Worm (Caenorhabditis elegans) whole organism, L1 larva: ENCODE data around the gene Y48A6B.14.

Experiments used
- C04F5.9 ChIP-seq: sonication (generic microtip); optimal IDR thresholded peaks from 2 replicates; lab custom pipeline; 2016; ENCODE audit warnings: missing genetic modification characterization, missing compliant biosample characterization
- C16A3.4 ChIP-seq: fragments of 150-350 bp; optimal IDR thresholded peaks from 2 replicates; lab custom pipeline; 2014; ENCODE audit warnings: missing biosample characterization, missing genetic modification characterization
- Y116A8C.19 ChIP-seq: sonication (generic microtip); optimal IDR thresholded peaks from 2 replicates; lab custom pipeline; 2016; ENCODE audit warnings: missing compliant biosample characterization, missing genetic modification characterization, borderline replicate concordance
- aha-1 ChIP-seq: fragments of 150-350 bp; optimal IDR thresholded peaks from 2 replicates; lab custom pipeline; 2014; ENCODE audit warnings: missing biosample characterization, missing genetic modification characterization
- aly-2 ChIP-seq: fragments of 150-350 bp; optimal IDR thresholded peaks from 2 replicates; lab custom pipeline; 2014; ENCODE audit warnings: missing biosample characterization, missing genetic modification characterization
- ama-1 ChIP-seq: fragments of 150-350 bp; optimal IDR thresholded peaks from 2 replicates; lab custom pipeline; 2014
- blmp-1 ChIP-seq: fragments of 150-350 bp; optimal IDR thresholded peaks from 2 replicates; lab custom pipeline; 2014; ENCODE audit warnings: missing biosample characterization, missing genetic modification characterization
- ceh-82 ChIP-seq, 3 experiments: fragments of 150-350 bp in 1 of 3; sonication (generic microtip) in 2 of 3; optimal IDR thresholded peaks; 2 replicates each; lab custom pipeline; 2014 to 2017; ENCODE audit warnings: missing biosample characterization in 3 of 3, missing genetic modification characterization in 3 of 3
- dpl-1 ChIP-seq, 3 experiments: fragments of 150-350 bp in 2 of 3; sonication (generic microtip) in 1 of 3; optimal IDR thresholded peaks; 2 replicates each; lab custom pipeline; 2014 to 2017; ENCODE audit warnings: missing biosample characterization in 3 of 3, missing genetic modification characterization in 3 of 3, missing genetic modification reagents in 3 of 3
- dsc-1 ChIP-seq: sonication (generic microtip); optimal IDR thresholded peaks from 2 replicates; lab custom pipeline; 2016; ENCODE audit warnings: mild to moderate bottlenecking, missing genetic modification characterization, missing compliant biosample characterization
- efl-1 ChIP-seq, 4 experiments: fragments of 150-350 bp; optimal IDR thresholded peaks in 3 of 4; peaks in 1 of 4; 1 replicate in 1 of 4; 2 replicates in 3 of 4; lab custom pipeline; 2014; ENCODE audit warnings: missing biosample characterization in 2 of 4, missing genetic modification characterization in 2 of 4, missing genetic modification reagents in 2 of 4
- egl-13 ChIP-seq: sonication (generic microtip); optimal IDR thresholded peaks from 2 replicates; lab custom pipeline; 2016; ENCODE audit warnings: missing genotype, missing genetic modification reagents, missing genetic modification characterization, missing compliant biosample characterization
- elt-2 ChIP-seq: sonication (generic microtip); optimal IDR thresholded peaks from 2 replicates; lab custom pipeline; 2016; ENCODE audit warnings: missing genetic modification characterization, mild to moderate bottlenecking, inconsistent platforms, missing compliant biosample characterization, missing genetic modification reagents
- elt-3 ChIP-seq, 6 experiments: fragments of 150-350 bp in 1 of 6; sonication (generic microtip); optimal IDR thresholded peaks; 2 replicates each; lab custom pipeline; 2017 to 2018; ENCODE audit warnings: missing biosample characterization in 6 of 6, missing genetic modification characterization in 6 of 6, inconsistent platforms in 1 of 6
- grh-1 ChIP-seq: fragments of 200-800 bp; sonication (Bioruptor generic); IDR thresholded peaks from 2 replicates; pipeline ENCODE4 v1.3.6; 2022; ENCODE audit warnings: missing genetic modification reagents, missing genetic modification characterization, missing compliant biosample characterization
- hlh-17 ChIP-seq: fragments of 200-800 bp; sonication (Bioruptor generic); optimal IDR thresholded peaks from 2 replicates; lab custom pipeline; 2018; ENCODE audit warnings: missing genetic modification characterization, mild to moderate bottlenecking, missing compliant biosample characterization, moderate library complexity, borderline replicate concordance
- hpl-2 ChIP-seq: fragments of 150-350 bp; optimal IDR thresholded peaks from 2 replicates; lab custom pipeline; 2014; ENCODE audit warnings: missing biosample characterization, missing genetic modification reagents, missing genetic modification characterization
- lin-13 ChIP-seq: fragments of 150-350 bp; optimal IDR thresholded peaks from 2 replicates; lab custom pipeline; 2014; ENCODE audit warnings: missing biosample characterization, missing genetic modification reagents, missing genetic modification characterization
- lin-14 ChIP-seq: fragments of 200-800 bp; sonication (Bioruptor generic); optimal IDR thresholded peaks from 2 replicates; lab custom pipeline; 2018; ENCODE audit warnings: mild to moderate bottlenecking, missing genetic modification characterization, moderate library complexity, missing compliant biosample characterization
- lir-3 ChIP-seq: sonication (generic microtip); optimal IDR thresholded peaks from 2 replicates; lab custom pipeline; 2016; ENCODE audit warnings: mild to moderate bottlenecking, missing genetic modification characterization, moderate library complexity, missing compliant biosample characterization; ENCODE audit not compliant: poor library complexity
- mef-2 ChIP-seq: fragments of 150-350 bp; optimal IDR thresholded peaks from 2 replicates; lab custom pipeline; 2014; ENCODE audit warnings: missing biosample characterization, missing genetic modification characterization
- nhr-11 ChIP-seq: fragments of 150-350 bp; optimal IDR thresholded peaks from 2 replicates; lab custom pipeline; 2014; ENCODE audit warnings: missing biosample characterization, missing genetic modification characterization
- nhr-19 ChIP-seq: fragments of 200-800 bp; sonication (Bioruptor generic); conservative IDR thresholded peaks from 2 replicates; pipeline ENCODE4 v1.3.6; 2022; ENCODE audit warnings: missing genetic modification characterization, missing compliant biosample characterization
- nhr-47 ChIP-seq: sonication (generic microtip); optimal IDR thresholded peaks from 2 replicates; lab custom pipeline; 2016; ENCODE audit warnings: mild to moderate bottlenecking, missing genetic modification characterization, moderate library complexity, missing compliant biosample characterization
- nhr-77 ChIP-seq: fragments of 150-350 bp; optimal IDR thresholded peaks from 2 replicates; lab custom pipeline; 2014; ENCODE audit warnings: missing biosample characterization, missing genetic modification characterization
- nhr-84 ChIP-seq: sonication (generic microtip); optimal IDR thresholded peaks from 2 replicates; lab custom pipeline; 2017; ENCODE audit warnings: missing biosample characterization, missing genetic modification characterization
- nhr-85 ChIP-seq: sonication (generic microtip); peaks from one replicate; lab custom pipeline; 2016; ENCODE audit warnings: missing genetic modification characterization, inconsistent platforms, missing compliant biosample characterization
- nhr-90 ChIP-seq: sonication (generic microtip); optimal IDR thresholded peaks from 2 replicates; lab custom pipeline; 2016; ENCODE audit warnings: mild to moderate bottlenecking, missing genetic modification characterization, missing compliant biosample characterization; ENCODE audit not compliant: poor library complexity
- pag-3 ChIP-seq: sonication (generic microtip); optimal IDR thresholded peaks from 2 replicates; lab custom pipeline; 2017; ENCODE audit warnings: missing genetic modification characterization, mild to moderate bottlenecking, missing compliant biosample characterization, antibody characterized with exemption, borderline replicate concordance; ENCODE audit not compliant: insufficient read depth
- snpc-4 ChIP-seq: fragments of 150-350 bp; optimal IDR thresholded peaks from 2 replicates; lab custom pipeline; 2014; ENCODE audit warnings: missing biosample characterization, missing genetic modification characterization
- snu-23 ChIP-seq: sonication (generic microtip); optimal IDR thresholded peaks from 2 replicates; lab custom pipeline; 2016; ENCODE audit warnings: missing genetic modification characterization, missing compliant biosample characterization
- sox-4 ChIP-seq: sonication (generic microtip); optimal IDR thresholded peaks from 2 replicates; lab custom pipeline; 2016; ENCODE audit warnings: missing genetic modification characterization, missing compliant biosample characterization
- swsn-7 ChIP-seq: sonication (generic microtip); optimal IDR thresholded peaks from 2 replicates; lab custom pipeline; 2016; ENCODE audit warnings: missing genetic modification characterization, missing compliant biosample characterization
- tlp-1 ChIP-seq: fragments of 150-350 bp; optimal IDR thresholded peaks from 2 replicates; lab custom pipeline; 2014; ENCODE audit warnings: missing biosample characterization, missing genetic modification characterization
- unc-30 ChIP-seq: sonication (generic microtip); optimal IDR thresholded peaks from 2 replicates; lab custom pipeline; 2017; ENCODE audit warnings: missing biosample characterization, missing genetic modification characterization
- unc-98 ChIP-seq: fragments of 200-800 bp; sonication (Bioruptor generic); IDR thresholded peaks from 2 replicates; pipeline ENCODE4 v1.3.6; 2022; ENCODE audit warnings: missing genetic modification characterization, missing compliant biosample characterization
- xbp-1 ChIP-seq: sonication (generic microtip); optimal IDR thresholded peaks from 2 replicates; lab custom pipeline; 2016; ENCODE audit warnings: missing genetic modification characterization, missing compliant biosample characterization
- zag-1 ChIP-seq: fragments of 150-350 bp; optimal IDR thresholded peaks from 2 replicates; lab custom pipeline; 2014; ENCODE audit warnings: missing biosample characterization, missing genetic modification characterization
- zip-4 ChIP-seq: fragments of 200-800 bp; sonication (Bioruptor generic); optimal IDR thresholded peaks from 2 replicates; lab custom pipeline; 2018; ENCODE audit warnings: mild to moderate bottlenecking, missing genetic modification characterization, moderate library complexity, missing compliant biosample characterization

Gene Y48A6B.14

DNA sequence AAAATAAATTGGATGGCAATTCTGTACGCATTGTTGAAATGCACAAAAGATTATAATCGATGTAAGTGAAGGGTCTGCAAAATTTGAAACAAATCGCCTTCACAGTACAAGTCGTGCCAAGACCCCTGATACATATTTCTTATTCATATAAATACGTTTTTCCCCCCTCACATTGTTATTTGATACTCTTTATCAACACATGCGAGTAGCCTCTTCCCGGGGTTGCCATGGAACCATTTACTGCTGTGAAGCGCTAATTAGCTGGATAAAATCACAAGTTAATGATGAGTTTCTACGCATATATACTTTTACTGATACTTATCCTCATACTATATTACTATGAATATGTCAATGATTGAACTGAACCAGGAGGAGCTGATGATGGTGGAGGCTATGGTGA, at the start of gene Y48A6B.14:
Gene Y48A6B.14, plus strand, starts transcription at position 301 of the 400 bp plus-strand sequence.
- no peak for TF ChIP-seq unc-30
- no peak for TF ChIP-seq efl-1 (optimal IDR thresholded peaks at IDR 0.05; lab: Kevin White, UChicago)
- TF ChIP-seq efl-1 (GFP tag; optimal IDR thresholded peaks at IDR 0.05 in 1 of 2; lab: Kevin White, UChicago): peak in 1 of 2 experiments; percentile 56

DNA sequence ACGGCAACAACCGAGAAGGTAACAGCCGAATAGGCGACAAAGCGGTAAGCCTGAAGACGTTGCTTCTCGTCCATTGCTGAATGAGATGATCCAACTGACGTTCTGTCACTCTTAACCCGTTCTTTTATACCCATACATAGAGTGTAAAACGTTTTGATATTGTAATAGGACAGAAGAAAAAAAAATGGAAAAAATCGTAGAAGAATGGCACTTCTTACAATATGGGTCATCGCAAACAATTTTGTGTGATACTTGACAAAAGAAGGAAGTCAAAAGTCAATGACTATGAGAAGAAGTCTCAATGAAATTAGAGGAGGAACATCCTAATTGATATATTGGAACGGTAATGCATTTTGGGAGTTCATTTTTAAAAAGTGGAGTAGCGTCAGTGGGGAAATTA, 48.3 kb upstream of the Y48A6B.14 start, which contains the start of gene col-92:
Gene col-92, minus strand, starts transcription at position 101 of the 400 bp plus-strand sequence.
- TF ChIP-seq swsn-7 (tag; lab: Kevin White, UChicago): no peak

DNA sequence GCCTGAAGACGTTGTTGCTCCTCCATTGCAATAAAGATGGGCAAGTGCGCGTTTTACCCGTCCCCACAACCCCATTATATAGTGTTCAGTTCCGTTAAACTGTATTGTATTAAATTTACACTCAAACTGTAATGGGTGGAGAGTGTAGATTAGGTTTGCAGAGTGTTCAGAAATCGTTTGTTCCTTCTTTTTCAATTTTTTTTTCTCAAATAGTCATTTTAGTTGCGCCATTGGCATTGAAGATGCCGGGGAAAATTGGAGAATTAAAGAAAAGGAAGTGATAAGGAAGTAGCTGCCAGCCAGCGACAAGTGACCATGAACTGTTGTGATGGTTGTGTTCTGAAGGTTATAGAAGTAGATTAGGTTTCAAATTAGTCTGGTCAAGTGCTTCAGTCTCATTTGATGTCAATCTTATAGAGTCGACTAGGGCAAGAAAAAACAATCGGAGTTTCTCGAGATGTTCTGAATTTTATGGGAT, 45.8 kb upstream of the Y48A6B.14 start, which contains the start of gene col-93:
Gene col-93, minus strand, starts transcription at position 51 of the 478 bp plus-strand sequence.
- TF ChIP-seq nhr-90: no peak
- peak; percentile 79 for TF ChIP-seq nhr-85 (tag; lab: Kevin White, UChicago)
- TF ChIP-seq elt-3 (tag; optimal IDR thresholded peaks at IDR 0.05; lab: Kevin White, UChicago): peak in 1 of 6 experiments; percentile 28
- peak; percentile 86 for TF ChIP-seq pag-3
- no peak for TF ChIP-seq sox-4 (tag; lab: Kevin White, UChicago)

DNA sequence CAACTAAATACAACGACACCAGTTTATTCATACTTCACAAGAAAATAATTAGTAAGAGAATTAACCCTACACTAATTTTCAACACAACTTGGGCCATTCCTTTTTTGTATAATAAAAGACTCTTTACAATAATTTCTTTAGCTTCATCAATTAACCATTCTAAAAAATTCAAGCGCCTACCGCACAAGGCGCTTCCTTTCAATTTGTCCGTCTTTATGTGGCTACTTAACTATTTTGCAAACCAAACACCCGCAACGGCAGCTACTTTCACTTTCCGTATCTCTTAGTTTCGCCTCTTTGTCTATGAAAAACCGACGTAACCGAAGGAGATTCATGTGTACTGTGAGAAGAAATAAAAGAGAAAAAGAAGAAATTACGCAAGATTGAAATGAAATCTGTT, 45.0 kb upstream of the Y48A6B.14 start:
- TF ChIP-seq nhr-47 (tag; lab: Kevin White, UChicago) (peak; percentile 2), nhr-85 (tag; lab: Kevin White, UChicago) (peak; percentile 30), blmp-1 (peak; percentile 57)
- TF ChIP-seq, all 84 proteins: peak for 3; not testable (repeated sequence) for 81

DNA sequence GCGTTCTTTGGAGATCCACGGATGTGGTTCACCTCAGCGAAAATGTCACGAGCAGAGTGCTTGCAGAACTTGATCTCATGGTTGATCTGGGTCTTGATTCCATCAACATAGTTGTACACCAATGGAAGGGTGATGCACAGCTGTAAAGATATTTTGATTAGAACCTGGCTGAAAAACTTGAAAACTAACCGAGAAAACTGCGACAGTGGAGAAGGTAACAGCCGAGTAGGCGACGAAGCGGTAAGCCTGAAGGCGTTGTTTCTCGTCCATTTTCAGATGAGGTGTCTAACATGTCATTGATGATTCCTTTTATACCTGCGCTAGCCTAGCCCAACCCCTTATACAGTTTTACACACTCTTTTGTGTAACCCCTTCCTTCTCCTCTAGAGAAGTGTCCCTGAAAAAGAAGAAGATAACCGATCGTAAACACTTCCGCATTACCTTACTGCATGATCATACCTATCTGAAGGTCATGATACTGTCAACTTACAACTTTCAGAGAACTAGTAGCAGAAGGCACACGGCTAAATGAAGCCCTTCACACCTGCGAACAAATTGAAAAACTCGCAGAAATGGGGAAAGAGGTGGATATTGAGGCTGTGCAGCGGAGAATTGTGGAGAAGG, 43.7 kb upstream of the Y48A6B.14 start, which contains the start of gene col-94:
Gene col-94, minus strand, starts transcription at position 313 of the 624 bp plus-strand sequence.
- TF ChIP-seq tlp-1 (tag; lab: Kevin White, UChicago) (no peak), egl-13 (tag; lab: Kevin White, UChicago) (no peak), nhr-11 (tag; lab: Kevin White, UChicago) (no peak), nhr-47 (tag; lab: Kevin White, UChicago) (no peak), nhr-19 (0 out of 2 replicates have a peak, but pooled peaks have one; percentile 5), nhr-85 (tag; lab: Kevin White, UChicago) (peak; percentile 63), xbp-1 (no peak), mef-2 (tag; lab: Kevin White, UChicago) (no peak), dpl-1 (GFP tag; optimal IDR thresholded peaks at IDR 0.05; lab: Kevin White, UChicago) (no peak), snu-23 (peak; percentile 26), aha-1 (tag; lab: Kevin White, UChicago) (no peak), grh-1 (GFP tag; lab: Robert Waterston, UW) (no peak), dsc-1 (tag; lab: Kevin White, UChicago) (no peak), Y116A8C.19 (no peak), lin-14 (peak; percentile 51), nhr-90 (no peak)
- TF ChIP-seq, all 84 proteins: peak for 4

DNA sequence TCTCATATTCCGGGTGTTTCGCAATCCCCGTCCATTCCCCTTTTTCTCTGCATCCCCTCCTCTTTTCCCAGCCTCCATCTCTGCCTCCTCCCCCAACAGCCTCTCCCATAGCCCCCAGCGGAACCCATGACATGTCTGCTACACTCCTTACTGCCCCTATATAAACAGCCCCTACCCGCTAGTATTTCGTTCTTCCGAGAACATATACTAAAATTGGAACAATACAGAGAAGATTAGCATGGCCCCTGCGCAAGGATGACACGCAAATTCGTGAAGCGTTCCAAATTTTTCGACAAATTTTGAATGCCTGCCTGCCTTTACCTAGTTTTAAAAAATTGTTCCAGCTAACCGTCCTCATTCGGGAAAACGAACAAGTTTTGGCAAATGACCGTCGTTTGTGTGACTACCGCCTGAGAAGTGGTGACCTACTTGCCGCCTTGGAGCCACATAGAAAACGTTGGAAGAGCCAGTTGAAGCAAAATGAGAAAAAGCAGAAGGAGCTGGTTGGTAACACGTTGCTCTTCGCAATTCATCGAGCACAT, 41.8 kb upstream of the Y48A6B.14 start:
- TF ChIP-seq pag-3 (peak; percentile 75), lin-13 (peak; percentile 93), nhr-19 (peak; percentile 98), C16A3.4 (tag; lab: Kevin White, UChicago) (peak; percentile 95), nhr-84 (peak; percentile 76), nhr-47 (tag; lab: Kevin White, UChicago) (peak; percentile 99), elt-3 (tag; optimal IDR thresholded peaks at IDR 0.05; lab: Kevin White, UChicago) (peak in 5 of 6 experiments; percentile 15 to 95 (median 80)), hpl-2 (GFP tag; lab: Kevin White, UChicago) (peak; percentile 91), ama-1 (lab: Kevin White, UChicago) (peak; percentile 76), ceh-82 (tag; optimal IDR thresholded peaks at IDR 0.05; lab: Kevin White, UChicago) (peak; percentile 96 to 98 (median 96)), nhr-77 (peak; percentile 95), lin-14 (peak; percentile 99), blmp-1 (peak; percentile 83), zag-1 (tag; lab: Kevin White, UChicago) (peak; percentile 79), aly-2 (tag; lab: Kevin White, UChicago) (peak; percentile 98), lir-3 (peak; percentile 91), unc-98 (GFP tag; lab: Robert Waterston, UW) (peak; percentile 88), elt-2 (tag; lab: Kevin White, UChicago) (peak; percentile 79), zip-4 (GFP tag; lab: Kevin White, UChicago) (peak; percentile 99), dsc-1 (tag; lab: Kevin White, UChicago) (peak; percentile 99), hlh-17 (no peak), snpc-4 (tag; lab: Kevin White, UChicago) (peak; percentile 100), C04F5.9 (peak; percentile 88)
